Worm (Caenorhabditis elegans): ENCODE data around the gene srw-1.
A peak's percentile ranks its signal among the peaks of the same experiment; 100 is the strongest.

srw-1 gene

DNA sequence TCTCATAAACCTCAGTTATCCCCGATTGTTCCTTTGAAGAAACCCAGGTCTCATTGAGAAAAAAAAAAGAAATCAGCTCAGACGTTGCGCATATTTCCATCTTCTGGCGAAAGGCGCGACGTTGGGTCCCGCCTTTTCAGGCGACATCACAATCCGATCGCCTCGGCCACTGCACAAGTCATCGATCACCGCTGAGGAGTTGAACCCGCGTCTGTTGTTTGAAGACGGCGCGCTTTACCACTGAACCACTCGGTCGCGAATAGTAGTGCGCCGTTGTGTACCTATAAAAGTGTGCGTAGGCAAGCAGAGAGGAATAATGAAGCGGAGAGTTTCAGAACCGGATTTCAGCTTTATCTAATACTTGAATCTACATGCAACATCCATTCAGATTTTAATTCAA, 7.2 kb upstream of the srw-1 start, which contains the start of gene Y75B12B.11 (continued):
- TF ChIP-seq aha-1 (tag), result peak; percentile 98
- TF ChIP-seq nhr-42 (GFP tag; IDR thresholded peaks at IDR 0.05), result peak; percentile 91
- TF ChIP-seq daf-8 (GFP tag; IDR thresholded peaks at IDR 0.05), result peak; percentile 91

DNA sequence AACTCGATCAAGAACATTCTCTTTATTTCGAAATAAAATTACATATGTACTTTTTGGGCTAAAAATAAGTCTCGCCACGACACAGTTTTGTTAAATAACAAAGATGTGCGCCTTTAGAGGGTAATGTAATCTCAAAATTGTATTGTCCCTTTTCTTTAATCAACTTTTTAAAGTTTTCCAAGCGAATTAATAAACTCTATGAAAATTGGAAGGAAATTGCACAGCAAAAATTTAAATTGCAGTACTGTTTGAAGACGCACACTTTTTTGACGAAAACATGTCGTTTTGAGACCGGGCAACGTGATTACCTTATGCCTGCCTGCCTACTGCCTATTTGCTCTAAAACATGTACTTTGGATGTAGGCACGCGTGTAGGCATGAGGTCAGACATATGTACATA, 6.1 kb upstream of the srw-1 start:
- TF ChIP-seq Y105C5A.15 (GFP tag; IDR thresholded peaks at IDR 0.05) (no peak), egl-43 (GFP tag; IDR thresholded peaks at IDR 0.05) (no peak), unc-62 (GFP tag; optimal IDR thresholded peaks at IDR 0.05 in 1 of 2) (peak in 1 of 2 experiments; percentile 93), unc-62 (tag; optimal IDR thresholded peaks at IDR 0.05) (no peak), F10B5.3 (tag; optimal IDR thresholded peaks at IDR 0.05) (no peak), php-3 (GFP tag; IDR thresholded peaks at IDR 0.05) (no peak), daf-8 (GFP tag; IDR thresholded peaks at IDR 0.05) (no peak)

ce11 chrV:15192377-15192776, 5.7 kb upstream of the srw-1 start, which contains the start of gene plc-2:
Gene plc-2 (plus strand): TSS chrV:15192572.
- TF ChIP-seq dve-1 (tag; optimal IDR thresholded peaks at IDR 0.05; ENCODE audit: insufficient read depth) (peak; percentile 78), mes-2 (tag; optimal IDR thresholded peaks at IDR 0.05; ENCODE audit: poor library complexity, severe bottlenecking) (peak; percentile 35), ztf-11 (tag; optimal IDR thresholded peaks at IDR 0.05) (no peak), fos-1 (tag; optimal IDR thresholded peaks at IDR 0.05) (no peak), dmd-6 (GFP tag; IDR thresholded peaks at IDR 0.05) (peak; percentile 76), R02D3.7 (tag; optimal IDR thresholded peaks at IDR 0.05) (no peak), pqm-1 (tag; optimal IDR thresholded peaks at IDR 0.05) (peak; percentile 84), ceh-32 (tag; optimal IDR thresholded peaks at IDR 0.05; ENCODE audit: poor library complexity) (no peak), dmd-9 (GFP tag; IDR thresholded peaks at IDR 0.05) (no peak), daf-16 (GFP tag; optimal IDR thresholded peaks at IDR 0.05) (no peak), daf-16 (tag; optimal IDR thresholded peaks at IDR 0.05) (peak; percentile 44), lin-15B (tag; optimal IDR thresholded peaks at IDR 0.05) (no peak), hmg-1.1 (GFP tag; IDR thresholded peaks at IDR 0.05) (no peak), hif-1 (tag; optimal IDR thresholded peaks at IDR 0.05) (no peak), cey-2 (tag; optimal IDR thresholded peaks at IDR 0.05; ENCODE audit: borderline replicate concordance, insufficient read depth) (no peak), tag-97 (GFP tag; IDR thresholded peaks at IDR 0.05) (no peak), nhr-102 (tag; optimal IDR thresholded peaks at IDR 0.05) (no peak), egl-43 (GFP tag; IDR thresholded peaks at IDR 0.05) (no peak), snpc-1.2 (GFP tag; IDR thresholded peaks at IDR 0.05) (no peak), daf-19 (GFP tag; conservative IDR thresholded peaks at IDR 0.05) (no peak), dmd-8 (GFP tag; IDR thresholded peaks at IDR 0.05) (no peak), dpl-1 (GFP tag; optimal IDR thresholded peaks at IDR 0.05) (no peak), madf-5 (GFP tag; IDR thresholded peaks at IDR 0.05) (no peak), Y105C5A.15 (GFP tag; IDR thresholded peaks at IDR 0.05) (no peak), Y5F2A.4 (GFP tag; optimal IDR thresholded peaks at IDR 0.05) (no peak), nhr-41 (GFP tag; IDR thresholded peaks at IDR 0.05) (no peak), lin-29 (GFP tag; IDR thresholded peaks at IDR 0.05) (no peak), F44E2.7 (GFP tag; IDR thresholded peaks at IDR 0.05) (no peak), ceh-20 (GFP tag; IDR thresholded peaks at IDR 0.05) (no peak), lsy-2 (tag; optimal IDR thresholded peaks at IDR 0.05) (no peak), ceh-62 (tag; optimal IDR thresholded peaks at IDR 0.05) (no peak), nhr-10 (tag; optimal IDR thresholded peaks at IDR 0.05) (no peak), lin-39 (tag; optimal IDR thresholded peaks at IDR 0.05) (no peak), nhr-48 (tag; optimal IDR thresholded peaks at IDR 0.05) (no peak), hlh-11 (tag; optimal IDR thresholded peaks at IDR 0.05) (peak; percentile 88), gei-8 (GFP tag; optimal IDR thresholded peaks at IDR 0.05) (no peak), unc-39 (tag; optimal IDR thresholded peaks at IDR 0.05) (no peak), ceh-82 (tag; optimal IDR thresholded peaks at IDR 0.05) (no peak), mep-1 (tag; optimal IDR thresholded peaks at IDR 0.05) (peak; percentile 13), D1046.2 (GFP tag; IDR thresholded peaks at IDR 0.05) (no peak), spr-3 (GFP tag; optimal IDR thresholded peaks at IDR 0.05) (no peak), hlh-30 (tag; optimal IDR thresholded peaks at IDR 0.05; ENCODE audit: insufficient read depth) (peak; percentile 44)

Data from whole organism, L4 larva.